Worm (Caenorhabditis elegans) whole organism, L1 larva: ENCODE measurements around the gene F56C3.7.

Experiments used
- C04F5.9 ChIP-seq: sonication (generic microtip); optimal IDR thresholded peaks from 2 replicates; lab custom pipeline; 2016; ENCODE audit warnings: missing genetic modification characterization, missing compliant biosample characterization
- C16A3.4 ChIP-seq: fragments of 150-350 bp; optimal IDR thresholded peaks from 2 replicates; lab custom pipeline; 2014; ENCODE audit warnings: missing biosample characterization, missing genetic modification characterization
- F16B12.6 ChIP-seq: fragments of 150-350 bp; optimal IDR thresholded peaks from 2 replicates; lab custom pipeline; 2014; ENCODE audit warnings: missing biosample characterization, missing genetic modification characterization
- aly-2 ChIP-seq: fragments of 150-350 bp; optimal IDR thresholded peaks from 2 replicates; lab custom pipeline; 2014; ENCODE audit warnings: missing biosample characterization, missing genetic modification characterization
- ceh-63 ChIP-seq: fragments of 200-800 bp; sonication (Bioruptor generic); optimal IDR thresholded peaks from 2 replicates; lab custom pipeline; 2018; ENCODE audit warnings: mild to moderate bottlenecking, missing genetic modification characterization, missing compliant biosample characterization
- ceh-82 ChIP-seq, 3 experiments: fragments of 150-350 bp in 1 of 3; sonication (generic microtip) in 2 of 3; optimal IDR thresholded peaks; 2 replicates each; lab custom pipeline; 2014 to 2017; ENCODE audit warnings: missing biosample characterization in 3 of 3, missing genetic modification characterization in 3 of 3
- ceh-88 ChIP-seq: fragments of 200-800 bp; sonication (Bioruptor generic); IDR thresholded peaks from 2 replicates; pipeline ENCODE4 v1.3.6; 2022; ENCODE audit warnings: missing genetic modification characterization, missing compliant biosample characterization
- ceh-90 ChIP-seq: sonication (generic microtip); optimal IDR thresholded peaks from 2 replicates; lab custom pipeline; 2016; ENCODE audit warnings: missing genetic modification characterization, missing compliant biosample characterization
- ces-1 ChIP-seq: fragments of 150-350 bp; optimal IDR thresholded peaks from 2 replicates; lab custom pipeline; 2014; ENCODE audit warnings: missing biosample characterization, missing genetic modification reagents, missing genetic modification characterization
- dpl-1 ChIP-seq, 3 experiments: fragments of 150-350 bp in 2 of 3; sonication (generic microtip) in 1 of 3; optimal IDR thresholded peaks; 2 replicates each; lab custom pipeline; 2014 to 2017; ENCODE audit warnings: missing biosample characterization in 3 of 3, missing genetic modification characterization in 3 of 3, missing genetic modification reagents in 3 of 3
- efl-1 ChIP-seq, 4 experiments: fragments of 150-350 bp; optimal IDR thresholded peaks in 3 of 4; peaks in 1 of 4; 1 replicate in 1 of 4; 2 replicates in 3 of 4; lab custom pipeline; 2014; ENCODE audit warnings: missing biosample characterization in 2 of 4, missing genetic modification characterization in 2 of 4, missing genetic modification reagents in 2 of 4
- efl-3 ChIP-seq: fragments of 200-800 bp; sonication (Bioruptor generic); optimal IDR thresholded peaks from 2 replicates; lab custom pipeline; 2018; ENCODE audit warnings: mild to moderate bottlenecking, missing genetic modification characterization, missing compliant biosample characterization
- fkh-4 ChIP-seq: sonication (generic microtip); optimal IDR thresholded peaks from 2 replicates; lab custom pipeline; 2016; ENCODE audit warnings: missing compliant biosample characterization, missing genetic modification characterization, borderline replicate concordance
- grh-1 ChIP-seq: fragments of 200-800 bp; sonication (Bioruptor generic); IDR thresholded peaks from 2 replicates; pipeline ENCODE4 v1.3.6; 2022; ENCODE audit warnings: missing genetic modification reagents, missing genetic modification characterization, missing compliant biosample characterization
- hlh-17 ChIP-seq: fragments of 200-800 bp; sonication (Bioruptor generic); optimal IDR thresholded peaks from 2 replicates; lab custom pipeline; 2018; ENCODE audit warnings: missing genetic modification characterization, mild to moderate bottlenecking, missing compliant biosample characterization, moderate library complexity, borderline replicate concordance
- hlh-4 ChIP-seq: sonication (generic microtip); optimal IDR thresholded peaks from 2 replicates; lab custom pipeline; 2016; ENCODE audit warnings: mild to moderate bottlenecking, missing genetic modification characterization, missing compliant biosample characterization
- hpl-2 ChIP-seq: fragments of 150-350 bp; optimal IDR thresholded peaks from 2 replicates; lab custom pipeline; 2014; ENCODE audit warnings: missing biosample characterization, missing genetic modification reagents, missing genetic modification characterization
- irx-1 ChIP-seq: sonication (generic microtip); optimal IDR thresholded peaks from 2 replicates; lab custom pipeline; 2016; ENCODE audit warnings: missing genetic modification characterization, missing compliant biosample characterization
- isw-1 ChIP-seq: fragments of 200-800 bp; sonication (Bioruptor generic); IDR thresholded peaks from 2 replicates; pipeline ENCODE4 v1.3.6; 2022; ENCODE audit warnings: missing genetic modification characterization, missing compliant biosample characterization
- lin-13 ChIP-seq: fragments of 150-350 bp; optimal IDR thresholded peaks from 2 replicates; lab custom pipeline; 2014; ENCODE audit warnings: missing biosample characterization, missing genetic modification reagents, missing genetic modification characterization
- lin-14 ChIP-seq: fragments of 200-800 bp; sonication (Bioruptor generic); optimal IDR thresholded peaks from 2 replicates; lab custom pipeline; 2018; ENCODE audit warnings: mild to moderate bottlenecking, missing genetic modification characterization, moderate library complexity, missing compliant biosample characterization
- lir-3 ChIP-seq: sonication (generic microtip); optimal IDR thresholded peaks from 2 replicates; lab custom pipeline; 2016; ENCODE audit warnings: mild to moderate bottlenecking, missing genetic modification characterization, moderate library complexity, missing compliant biosample characterization; ENCODE audit not compliant: poor library complexity
- lsy-2 ChIP-seq, 2 experiments: fragments of 150-350 bp; optimal IDR thresholded peaks; 2 replicates each; lab custom pipeline; 2014; ENCODE audit warnings: missing biosample characterization in 2 of 2, missing genetic modification characterization in 2 of 2
- mab-9 ChIP-seq: fragments of 200-800 bp; sonication (Bioruptor generic); IDR thresholded peaks from 2 replicates; pipeline ENCODE4 v1.3.6; 2022; ENCODE audit warnings: missing genetic modification reagents, missing genetic modification characterization, missing compliant biosample characterization
- mef-2 ChIP-seq: fragments of 150-350 bp; optimal IDR thresholded peaks from 2 replicates; lab custom pipeline; 2014; ENCODE audit warnings: missing biosample characterization, missing genetic modification characterization
- mep-1 ChIP-seq: fragments of 150-350 bp; optimal IDR thresholded peaks from 2 replicates; lab custom pipeline; 2014; ENCODE audit warnings: missing biosample characterization, missing genetic modification characterization
- nhr-12 ChIP-seq: sonication (generic microtip); optimal IDR thresholded peaks from 2 replicates; lab custom pipeline; 2017; ENCODE audit warnings: missing biosample characterization, missing genetic modification characterization
- nhr-19 ChIP-seq: fragments of 200-800 bp; sonication (Bioruptor generic); conservative IDR thresholded peaks from 2 replicates; pipeline ENCODE4 v1.3.6; 2022; ENCODE audit warnings: missing genetic modification characterization, missing compliant biosample characterization
- nhr-71 ChIP-seq: sonication (generic microtip); optimal IDR thresholded peaks from 2 replicates; lab custom pipeline; 2016; ENCODE audit warnings: mild to moderate bottlenecking, missing genetic modification characterization, moderate library complexity, missing compliant biosample characterization
- nhr-76 ChIP-seq: sonication (generic microtip); optimal IDR thresholded peaks from 2 replicates; lab custom pipeline; 2017; ENCODE audit warnings: missing biosample characterization, missing genetic modification characterization
- nhr-77 ChIP-seq: fragments of 150-350 bp; optimal IDR thresholded peaks from 2 replicates; lab custom pipeline; 2014; ENCODE audit warnings: missing biosample characterization, missing genetic modification characterization
- nhr-90 ChIP-seq: sonication (generic microtip); optimal IDR thresholded peaks from 2 replicates; lab custom pipeline; 2016; ENCODE audit warnings: mild to moderate bottlenecking, missing genetic modification characterization, missing compliant biosample characterization; ENCODE audit not compliant: poor library complexity
- pax-3 ChIP-seq: fragments of 200-800 bp; sonication (Bioruptor generic); optimal IDR thresholded peaks from 2 replicates; lab custom pipeline; 2018; ENCODE audit warnings: mild to moderate bottlenecking, missing genetic modification characterization, moderate library complexity, missing compliant biosample characterization
- rnt-1 ChIP-seq: sonication (generic microtip); optimal IDR thresholded peaks from 2 replicates; lab custom pipeline; 2016; ENCODE audit warnings: mild to moderate bottlenecking, missing genetic modification characterization, moderate library complexity, missing compliant biosample characterization
- skn-1 ChIP-seq: fragments of 150-350 bp; optimal IDR thresholded peaks from 2 replicates; lab custom pipeline; 2014; ENCODE audit warnings: missing biosample characterization, missing genetic modification characterization
- snu-23 ChIP-seq: sonication (generic microtip); optimal IDR thresholded peaks from 2 replicates; lab custom pipeline; 2016; ENCODE audit warnings: missing genetic modification characterization, missing compliant biosample characterization
- sox-4 ChIP-seq: sonication (generic microtip); optimal IDR thresholded peaks from 2 replicates; lab custom pipeline; 2016; ENCODE audit warnings: missing genetic modification characterization, missing compliant biosample characterization
- sptf-1 ChIP-seq: fragments of 150-350 bp; optimal IDR thresholded peaks from 2 replicates; lab custom pipeline; 2014; ENCODE audit warnings: missing biosample characterization, missing genetic modification characterization
- swsn-7 ChIP-seq: sonication (generic microtip); optimal IDR thresholded peaks from 2 replicates; lab custom pipeline; 2016; ENCODE audit warnings: missing genetic modification characterization, missing compliant biosample characterization
- tlp-1 ChIP-seq: fragments of 150-350 bp; optimal IDR thresholded peaks from 2 replicates; lab custom pipeline; 2014; ENCODE audit warnings: missing biosample characterization, missing genetic modification characterization
- unc-86 ChIP-seq: sonication (generic microtip); optimal IDR thresholded peaks from 2 replicates; lab custom pipeline; 2016; ENCODE audit warnings: missing genetic modification characterization, missing compliant biosample characterization
- unc-98 ChIP-seq: fragments of 200-800 bp; sonication (Bioruptor generic); IDR thresholded peaks from 2 replicates; pipeline ENCODE4 v1.3.6; 2022; ENCODE audit warnings: missing genetic modification characterization, missing compliant biosample characterization
- vab-15 ChIP-seq: sonication (generic microtip); optimal IDR thresholded peaks from 2 replicates; lab custom pipeline; 2017; ENCODE audit warnings: missing genotype, mild to moderate bottlenecking, missing genetic modification characterization, missing compliant biosample characterization
- xbp-1 ChIP-seq: sonication (generic microtip); optimal IDR thresholded peaks from 2 replicates; lab custom pipeline; 2016; ENCODE audit warnings: missing genetic modification characterization, missing compliant biosample characterization
- zag-1 ChIP-seq: fragments of 150-350 bp; optimal IDR thresholded peaks from 2 replicates; lab custom pipeline; 2014; ENCODE audit warnings: missing biosample characterization, missing genetic modification characterization
- zip-4 ChIP-seq: fragments of 200-800 bp; sonication (Bioruptor generic); optimal IDR thresholded peaks from 2 replicates; lab custom pipeline; 2018; ENCODE audit warnings: mild to moderate bottlenecking, missing genetic modification characterization, moderate library complexity, missing compliant biosample characterization
- ztf-11 ChIP-seq, 2 experiments: sonication (generic microtip); optimal IDR thresholded peaks; 2 replicates each; lab custom pipeline; 2016 to 2017; ENCODE audit warnings: missing genetic modification characterization in 2 of 2, missing biosample characterization in 1 of 2, missing compliant biosample characterization in 1 of 2
- ztf-4 ChIP-seq: fragments of 150-350 bp; optimal IDR thresholded peaks from 2 replicates; lab custom pipeline; 2014; ENCODE audit warnings: missing biosample characterization, missing genetic modification characterization

The F56C3.7 gene

DNA sequence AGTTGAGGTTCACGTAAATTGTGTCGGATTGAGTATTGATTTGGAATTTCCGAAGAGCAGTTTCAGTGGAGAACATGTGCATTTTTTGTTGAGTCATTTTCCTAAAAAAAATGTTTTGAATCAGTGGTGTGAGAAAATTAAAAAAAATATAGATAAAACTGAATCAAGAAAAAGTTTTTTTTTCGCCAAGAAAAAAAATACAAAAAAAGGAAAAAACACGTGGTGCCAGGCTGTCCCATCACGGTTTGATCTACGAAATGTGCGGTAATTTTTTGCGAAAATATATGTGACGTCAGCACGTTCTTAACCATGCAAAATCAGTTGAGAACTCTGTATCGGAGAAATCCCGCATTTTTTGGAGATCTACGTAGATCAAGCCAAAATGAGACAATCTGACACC is 23.3 kb upstream of the F56C3.7 start, which contains the start of gene F56C3.9:
Gene F56C3.9, minus strand, starts transcription at position 101 of the 400 bp plus-strand sequence.
- TF ChIP-seq lir-3 (tag; lab: Kevin White, UChicago) (no peak), lin-14 (no peak), mab-9 (GFP tag; lab: Robert Waterston, UW) (no peak), nhr-90 (tag; lab: Kevin White, UChicago) (no peak), aly-2 (tag; lab: Kevin White, UChicago) (no peak), fkh-4 (tag; lab: Kevin White, UChicago) (no peak), grh-1 (GFP tag; lab: Robert Waterston, UW) (no peak), mep-1 (tag; lab: Kevin White, UChicago) (no peak), hlh-4 (tag; lab: Kevin White, UChicago) (no peak), ceh-82 (tag; optimal IDR thresholded peaks at IDR 0.05; lab: Kevin White, UChicago) (no peak), ceh-63 (GFP tag; lab: Kevin White, UChicago) (no peak), isw-1 (GFP tag; lab: Robert Waterston, UW) (no peak), ces-1 (GFP tag; lab: Kevin White, UChicago) (no peak), zag-1 (tag; lab: Kevin White, UChicago) (no peak), ceh-90 (tag; lab: Kevin White, UChicago) (no peak), irx-1 (tag; lab: Kevin White, UChicago) (no peak), mef-2 (no peak)
- TF ChIP-seq, all 84 proteins: peak for 0

DNA sequence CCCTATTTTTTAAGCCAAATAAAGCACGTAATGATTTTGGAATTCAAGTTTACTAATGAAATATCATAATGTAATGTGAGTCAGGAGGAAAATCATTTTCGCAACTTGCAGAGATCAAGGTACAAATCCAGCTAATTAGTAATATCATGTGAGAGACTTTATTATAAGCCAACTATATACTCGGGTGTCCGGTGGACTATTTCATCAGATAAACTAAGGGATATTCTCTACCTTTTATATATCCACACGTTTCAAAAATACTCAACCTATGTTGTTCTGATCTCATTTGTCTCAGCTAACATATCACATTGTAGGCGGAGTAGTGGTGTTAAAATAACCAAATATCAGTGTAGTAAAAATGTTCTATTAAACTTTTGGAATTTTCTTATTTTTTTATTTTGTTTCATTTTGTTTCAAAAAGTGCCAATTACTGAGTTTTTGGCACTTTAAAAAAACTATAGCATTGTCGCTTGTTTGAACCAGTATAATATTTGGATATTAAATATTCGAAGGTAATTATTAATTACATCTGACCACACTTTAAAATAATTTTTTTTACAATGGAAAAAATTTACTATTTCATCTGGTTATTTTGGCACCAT is 18.9 kb upstream of the F56C3.7 start:
- TF ChIP-seq ces-1 (GFP tag; lab: Kevin White, UChicago) (no peak), zag-1 (tag; lab: Kevin White, UChicago) (no peak), nhr-19 (GFP tag; lab: Robert Waterston, UW) (peak; percentile 91), ztf-11 (tag; optimal IDR thresholded peaks at IDR 0.05; lab: Kevin White, UChicago) (peak; percentile 35 to 74), xbp-1 (tag; lab: Kevin White, UChicago) (peak; percentile 76), isw-1 (GFP tag; lab: Robert Waterston, UW) (peak; percentile 33), zip-4 (GFP tag; lab: Kevin White, UChicago) (peak; percentile 79), efl-3 (GFP tag; lab: Kevin White, UChicago) (peak; percentile 62), rnt-1 (tag; lab: Kevin White, UChicago) (peak; percentile 43), C04F5.9 (tag; lab: Kevin White, UChicago) (peak; percentile 62), ztf-4 (peak; percentile 92), skn-1 (tag; lab: Kevin White, UChicago) (peak; percentile 98), fkh-4 (tag; lab: Kevin White, UChicago) (peak; percentile 84), hlh-17 (GFP tag; lab: Kevin White, UChicago) (no peak), mep-1 (tag; lab: Kevin White, UChicago) (peak; percentile 73), nhr-76 (tag; lab: Kevin White, UChicago) (no peak), unc-86 (peak; percentile 50), F16B12.6 (tag; lab: Kevin White, UChicago) (no peak), C16A3.4 (tag; lab: Kevin White, UChicago) (peak; percentile 96), snu-23 (GFP tag; lab: Kevin White, UChicago) (peak; percentile 98), efl-1 (optimal IDR thresholded peaks at IDR 0.05; lab: Kevin White, UChicago) (peak; percentile 68), efl-1 (GFP tag; optimal IDR thresholded peaks at IDR 0.05 in 1 of 2; lab: Kevin White, UChicago) (peak; percentile 1 to 92), ceh-82 (tag; optimal IDR thresholded peaks at IDR 0.05; lab: Kevin White, UChicago) (peak; percentile 65 to 88 (median 82)), unc-98 (GFP tag; lab: Robert Waterston, UW) (peak; percentile 47), nhr-12 (tag; lab: Kevin White, UChicago) (no peak), mab-9 (GFP tag; lab: Robert Waterston, UW) (peak; percentile 57), swsn-7 (tag; lab: Kevin White, UChicago) (peak; percentile 88), tlp-1 (no peak), pax-3 (tag; lab: Kevin White, UChicago) (peak; percentile 81), sox-4 (tag; lab: Kevin White, UChicago) (peak; percentile 96), vab-15 (tag; lab: Kevin White, UChicago) (peak; percentile 89), lsy-2 (tag; optimal IDR thresholded peaks at IDR 0.05; lab: Kevin White, UChicago) (peak; percentile 82 to 86), nhr-71 (peak; percentile 91), nhr-77 (tag; lab: Kevin White, UChicago) (peak; percentile 94), hpl-2 (GFP tag; lab: Kevin White, UChicago) (peak; percentile 84), lir-3 (tag; lab: Kevin White, UChicago) (peak; percentile 85), lin-13 (GFP tag; lab: Kevin White, UChicago) (peak; percentile 86), sptf-1 (tag; lab: Kevin White, UChicago) (no peak), dpl-1 (GFP tag; optimal IDR thresholded peaks at IDR 0.05; lab: Kevin White, UChicago) (peak; percentile 9 to 43 (median 19)), ceh-63 (GFP tag; lab: Kevin White, UChicago) (no peak), ceh-88 (GFP tag; lab: Robert Waterston, UW) (peak; percentile 87)
